Worm (Caenorhabditis elegans) whole organism, mixed stage, embryonic: ENCODE data around the gene tin-10.

Experiments used
- blmp-1 ChIP-seq: fragments of 150-350 bp; optimal IDR thresholded peaks from 2 replicates; lab custom pipeline; 2014; ENCODE audit warnings: missing biosample characterization, missing genetic modification characterization
- unc-39 ChIP-seq: fragments of 150-350 bp; optimal IDR thresholded peaks from 2 replicates; lab custom pipeline; 2014; ENCODE audit warnings: missing biosample characterization, missing genetic modification characterization
- unc-62 ChIP-seq: fragments of 150-350 bp; optimal IDR thresholded peaks from 2 replicates; lab custom pipeline; 2014; ENCODE audit warnings: missing biosample characterization, missing genetic modification reagents, missing genetic modification characterization
- ztf-11 ChIP-seq: fragments of 150-350 bp; optimal IDR thresholded peaks from 2 replicates; lab custom pipeline; 2014; ENCODE audit warnings: missing biosample characterization, missing genetic modification characterization

DNA sequence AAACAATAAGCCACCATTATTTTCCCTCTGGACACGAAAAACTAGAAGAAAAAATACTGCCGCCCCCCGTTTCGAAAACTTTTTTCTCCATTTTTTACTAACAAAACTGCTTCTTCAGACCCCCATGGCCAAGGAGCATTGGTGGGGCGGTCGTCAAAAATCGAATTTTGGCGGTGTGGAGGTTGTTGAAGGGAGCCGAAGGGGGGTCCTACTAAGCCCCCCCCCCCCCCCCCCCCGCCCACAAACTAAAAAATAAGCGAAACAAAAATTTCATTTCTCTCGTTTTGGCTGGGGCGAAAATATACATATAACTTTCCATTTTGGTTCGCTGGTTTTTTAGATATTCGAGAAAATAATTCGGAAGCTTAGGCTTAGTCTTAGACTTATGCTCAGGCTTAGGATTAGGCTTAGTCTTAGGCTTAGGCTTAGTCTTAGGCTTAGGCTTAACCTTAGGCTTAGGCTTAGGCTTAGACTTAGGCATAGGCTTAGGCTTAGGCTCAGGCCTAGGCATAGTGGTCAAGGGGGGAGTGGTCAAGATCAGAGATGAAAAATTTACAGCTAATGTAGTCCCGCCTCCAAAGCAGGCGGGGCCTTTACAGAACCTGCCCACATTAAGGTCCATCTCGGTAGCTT lies 27.9 kb downstream of the tin-10 start:
- no peak for TF ChIP-seq blmp-1 (tag; lab: Kevin White, UChicago)
- TF ChIP-seq unc-62 (GFP tag; lab: Kevin White, UChicago), result no peak
- TF ChIP-seq unc-39 (tag; lab: Kevin White, UChicago), result no peak
- no peak for TF ChIP-seq ztf-11 (tag; lab: Kevin White, UChicago)
